Worm (Caenorhabditis elegans) whole organism, late embryonic: Measurements from ENCODE around the gene pqn-53.

ENCODE experiments used
- ceh-9 ChIP-seq: sonication (generic microtip); optimal IDR thresholded peaks from 2 replicates; lab custom pipeline; 2016; ENCODE audit warnings: mild to moderate bottlenecking, missing genetic modification characterization, inconsistent platforms, missing compliant biosample characterization
- fkh-10 ChIP-seq: fragments of 150-350 bp; optimal IDR thresholded peaks from 2 replicates; lab custom pipeline; 2014; ENCODE audit warnings: missing biosample characterization, missing genetic modification reagents, missing genetic modification characterization
- nhr-11 ChIP-seq: fragments of 150-350 bp; optimal IDR thresholded peaks from 2 replicates; lab custom pipeline; 2014; ENCODE audit warnings: missing biosample characterization, missing genetic modification characterization
- ttx-3 ChIP-seq: sonication (generic microtip); optimal IDR thresholded peaks from 2 replicates; lab custom pipeline; 2016; ENCODE audit warnings: missing genetic modification reagents, missing genetic modification characterization, missing compliant biosample characterization
- ztf-16 ChIP-seq: sonication (generic microtip); optimal IDR thresholded peaks from 2 replicates; lab custom pipeline; 2017; ENCODE audit warnings: missing genetic modification characterization, missing compliant biosample characterization

- TF ChIP-seq fkh-10 (no peak), ceh-9 (tag; lab: Kevin White, UChicago) (no peak), nhr-11 (tag; lab: Kevin White, UChicago) (no peak), ztf-16 (no peak), ttx-3 (tag; lab: Kevin White, UChicago) (no peak)
These were observed 668 bp upstream of the pqn-53 start for ce11 chrV:12065859-12066258.
